Fruit fly (Drosophila melanogaster) whole organism, pupa: ENCODE data around the gene NaPi-III.

Source experiments
- CG10348 ChIP-seq: fragments of 200-800 bp; sonication (Bioruptor generic); IDR thresholded peaks from 2 replicates; pipeline ENCODE4 v1.3.6; 2022; ENCODE audit warnings: missing biosample characterization, missing genetic modification characterization
- CG12605 ChIP-seq: fragments of 200-800 bp; sonication (Bioruptor generic); IDR thresholded peaks from 2 replicates; pipeline ENCODE4 v1.3.6; 2022; ENCODE audit warnings: missing biosample characterization, missing genetic modification characterization
- CG13204 ChIP-seq: fragments of 200-800 bp; sonication (Bioruptor generic); optimal IDR thresholded peaks from 2 replicates; lab custom pipeline; 2018; ENCODE audit warnings: missing biosample characterization, mild to moderate bottlenecking, missing genetic modification characterization, moderate library complexity
- CG14655 ChIP-seq: fragments of 200-800 bp; sonication (Bioruptor generic); optimal IDR thresholded peaks from 3 replicates; lab custom pipeline; 2017; ENCODE audit warnings: mild to moderate bottlenecking, missing biosample characterization, missing genetic modification reagents, missing genetic modification characterization
- CG15710 ChIP-seq: fragments of 200-800 bp; sonication (Bioruptor generic); optimal IDR thresholded peaks from 2 replicates; lab custom pipeline; 2018; ENCODE audit warnings: missing biosample characterization, mild to moderate bottlenecking, missing genetic modification characterization, moderate library complexity
- CG17806 ChIP-seq: fragments of 200-800 bp; sonication (Bioruptor generic); optimal IDR thresholded peaks from 2 replicates; lab custom pipeline; 2018; ENCODE audit warnings: missing biosample characterization, mild to moderate bottlenecking, missing genetic modification characterization, moderate library complexity
- CG32121 ChIP-seq: fragments of 200-800 bp; sonication (Bioruptor generic); IDR thresholded peaks from 2 replicates; pipeline ENCODE4 v1.3.6; 2022; ENCODE audit warnings: missing biosample characterization, missing genetic modification characterization
- CG34367 ChIP-seq: fragments of 200-800 bp; sonication (Bioruptor generic); optimal IDR thresholded peaks from 2 replicates; lab custom pipeline; 2018; ENCODE audit warnings: missing biosample characterization, mild to moderate bottlenecking, missing genetic modification characterization
- CG4496 ChIP-seq: fragments of 200-800 bp; sonication (Bioruptor generic); IDR thresholded peaks from 3 replicates; pipeline ENCODE4 v1.3.6; 2022; ENCODE audit warnings: missing biosample characterization, missing genetic modification characterization
- CG8159 ChIP-seq: fragments of 200-800 bp; sonication (Bioruptor generic); optimal IDR thresholded peaks from 3 replicates; lab custom pipeline; 2018; ENCODE audit warnings: missing biosample characterization, mild to moderate bottlenecking, missing genetic modification characterization, moderate library complexity
- CG8301 ChIP-seq: fragments of 200-800 bp; sonication (Bioruptor generic); optimal IDR thresholded peaks from 2 replicates; lab custom pipeline; 2018; ENCODE audit warnings: missing biosample characterization, mild to moderate bottlenecking, missing genetic modification characterization
- CG9948 ChIP-seq: fragments of 200-800 bp; sonication (Bioruptor generic); optimal IDR thresholded peaks from 2 replicates; lab custom pipeline; 2018; ENCODE audit warnings: missing biosample characterization, mild to moderate bottlenecking, missing genetic modification characterization, moderate library complexity
- D1 ChIP-seq: fragments of 200-800 bp; sonication (Bioruptor generic); optimal IDR thresholded peaks from 2 replicates; lab custom pipeline; 2018; ENCODE audit warnings: missing biosample characterization, mild to moderate bottlenecking, missing genetic modification characterization, moderate library complexity
- EcR ChIP-seq: fragments of 200-800 bp; sonication (Bioruptor generic); optimal IDR thresholded peaks from 3 replicates; lab custom pipeline; 2019; ENCODE audit warnings: missing biosample characterization, missing genetic modification characterization, mild to moderate bottlenecking, moderate library complexity, missing genetic modification reagents
- Ets98B ChIP-seq: fragments of 200-800 bp; sonication (Bioruptor generic); IDR thresholded peaks from 2 replicates; pipeline ENCODE4 v1.3.6; 2022; ENCODE audit warnings: missing biosample characterization, missing genetic modification characterization
- Pif1A ChIP-seq: fragments of 200-800 bp; sonication (Bioruptor generic); optimal IDR thresholded peaks from 3 replicates; lab custom pipeline; 2016; ENCODE audit warnings: missing biosample characterization, missing genetic modification characterization
- Pif1B ChIP-seq: fragments of 200-800 bp; sonication (Bioruptor generic); optimal IDR thresholded peaks from 3 replicates; lab custom pipeline; 2016; ENCODE audit warnings: missing biosample characterization, missing genetic modification characterization
- Snoo ChIP-seq: fragments of 200-800 bp; sonication (Bioruptor generic); optimal IDR thresholded peaks from 3 replicates; lab custom pipeline; 2017; ENCODE audit warnings: missing biosample characterization, mild to moderate bottlenecking, missing genetic modification characterization, inconsistent platforms
- fd96Ca ChIP-seq: fragments of 200-800 bp; sonication (Bioruptor generic); IDR thresholded peaks from 3 replicates; pipeline ENCODE4 v1.3.6; 2022; ENCODE audit warnings: missing biosample characterization, missing genetic modification characterization
- gl ChIP-seq: fragments of 200-800 bp; sonication (Bioruptor generic); optimal IDR thresholded peaks from 2 replicates; lab custom pipeline; 2018; ENCODE audit warnings: missing biosample characterization, mild to moderate bottlenecking, missing genetic modification characterization
- rn ChIP-seq: fragments of 200-800 bp; sonication (Bioruptor generic); IDR thresholded peaks from 2 replicates; pipeline ENCODE4 v1.3.6; 2022; ENCODE audit warnings: missing biosample characterization, missing genetic modification characterization

NaPi-III gene

DNA sequence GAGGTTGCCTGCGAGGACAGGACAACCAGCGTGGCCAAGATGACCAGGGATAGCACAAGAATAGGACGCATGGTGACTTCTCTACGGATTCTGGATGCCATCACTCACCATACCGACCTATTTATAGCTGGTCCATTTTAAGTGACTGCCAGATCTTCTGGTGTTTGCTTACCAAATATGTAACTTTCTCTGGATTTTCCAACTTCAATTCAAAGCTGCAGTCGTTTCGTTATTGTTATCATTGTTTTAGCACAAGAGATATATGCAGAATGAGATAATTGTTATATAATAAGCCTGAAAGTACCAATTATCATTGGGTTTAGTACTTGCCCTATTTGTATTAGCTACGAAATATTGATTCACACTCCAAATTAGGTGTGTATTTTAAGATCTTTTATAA is 19.4 kb upstream of the NaPi-III start, which contains the start of gene CG32071:
Gene CG32071 (minus strand): TSS at position 101 of the 400 bp plus-strand sequence.
- TF ChIP-seq CG8159 (tag; lab: Kevin White, UChicago) = no peak
- TF ChIP-seq gl (tag; lab: Kevin White, UChicago) = no peak
- TF ChIP-seq Pif1A (GFP tag; lab: Kevin White, UChicago) = no peak
- no peak for TF ChIP-seq CG13204 (GFP tag; lab: Kevin White, UChicago)
- TF ChIP-seq CG14655 (GFP tag; lab: Kevin White, UChicago) = no peak
- no peak for TF ChIP-seq CG8301
- TF ChIP-seq CG15710 (tag; lab: Kevin White, UChicago) = no peak
- no peak for TF ChIP-seq Ets98B (GFP tag; lab: Robert Waterston, UW)
- TF ChIP-seq Pif1B (GFP tag; lab: Kevin White, UChicago) = no peak
- no peak for TF ChIP-seq CG4496 (GFP tag; lab: Robert Waterston, UW)
- no peak for TF ChIP-seq CG34367
- no peak for TF ChIP-seq CG9948 (tag; lab: Kevin White, UChicago)
- no peak for TF ChIP-seq fd96Ca

DNA sequence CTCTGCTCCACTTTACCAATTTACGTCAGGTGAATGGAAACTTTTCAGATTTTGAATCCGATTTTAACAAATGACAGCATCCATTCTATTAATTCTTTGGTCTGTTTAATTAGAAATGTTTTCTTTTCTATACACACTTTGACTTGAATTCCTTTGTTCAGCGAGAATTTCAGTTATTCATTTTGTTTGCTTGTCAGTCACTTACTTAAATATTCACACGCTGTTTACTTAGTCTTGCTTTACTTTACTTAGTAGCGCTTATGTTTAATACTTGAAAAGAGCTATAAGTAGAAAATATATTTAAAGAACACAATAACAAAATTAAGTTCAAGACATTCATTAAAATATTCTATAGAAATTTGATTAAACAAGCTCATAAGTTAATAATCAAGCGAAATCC is 15.7 kb upstream of the NaPi-III start, which contains the start of gene CG32073:
Gene CG32073 (minus strand): TSS at position 151 of the 400 bp plus-strand sequence.
- TF ChIP-seq CG8301 (no peak), CG14655 (GFP tag; lab: Kevin White, UChicago) (no peak), CG4496 (GFP tag; lab: Robert Waterston, UW) (no peak), rn (GFP tag; lab: Robert Waterston, UW) (no peak), CG34367 (no peak), CG8159 (tag; lab: Kevin White, UChicago) (no peak), CG17806 (no peak), Ets98B (GFP tag; lab: Robert Waterston, UW) (no peak), CG32121 (GFP tag; lab: Robert Waterston, UW) (no peak), CG9948 (tag; lab: Kevin White, UChicago) (no peak), CG12605 (no peak), CG15710 (tag; lab: Kevin White, UChicago) (no peak), CG10348 (no peak), Pif1B (GFP tag; lab: Kevin White, UChicago) (no peak), fd96Ca (no peak), Snoo (tag; lab: Kevin White, UChicago) (no peak), gl (tag; lab: Kevin White, UChicago) (no peak), CG13204 (GFP tag; lab: Kevin White, UChicago) (no peak), D1 (tag; lab: Kevin White, UChicago) (no peak)

DNA sequence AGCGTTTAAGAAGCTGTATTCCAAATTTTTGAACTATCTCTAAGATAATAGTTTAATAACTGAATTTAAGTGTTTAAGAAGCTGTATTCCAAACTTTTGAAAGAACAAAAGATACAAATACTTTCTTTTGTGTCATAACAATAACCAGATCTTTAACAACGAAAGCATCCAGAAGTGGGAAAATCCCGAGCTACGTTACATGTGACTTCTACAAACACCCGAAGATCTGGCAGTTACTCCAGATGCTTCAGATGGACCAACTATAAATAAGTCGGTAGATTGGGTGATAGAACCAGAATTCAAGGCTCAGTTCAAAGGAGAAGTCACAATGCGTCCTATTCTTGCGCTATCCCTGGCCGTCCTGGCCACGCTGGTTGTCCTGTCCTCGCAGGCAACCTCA is 15.2 kb upstream of the NaPi-III start, which contains the start of gene CG12522:
Gene CG12522 (plus strand): TSS at position 301 of the 400 bp plus-strand sequence.
- no peak for TF ChIP-seq CG13204 (GFP tag; lab: Kevin White, UChicago)
- no peak for TF ChIP-seq Pif1B (GFP tag; lab: Kevin White, UChicago)
- TF ChIP-seq Ets98B (GFP tag; lab: Robert Waterston, UW) = no peak
- no peak for TF ChIP-seq CG15710 (tag; lab: Kevin White, UChicago)
- no peak for TF ChIP-seq CG34367
- no peak for TF ChIP-seq EcR (GFP tag; lab: Kevin White, UChicago)
- no peak for TF ChIP-seq Pif1A (GFP tag; lab: Kevin White, UChicago)
- no peak for TF ChIP-seq CG32121 (GFP tag; lab: Robert Waterston, UW)
- no peak for TF ChIP-seq D1 (tag; lab: Kevin White, UChicago)
- TF ChIP-seq CG12605 = no peak
- TF ChIP-seq fd96Ca = no peak
- TF ChIP-seq gl (tag; lab: Kevin White, UChicago) = no peak
- TF ChIP-seq CG17806 = no peak
- TF ChIP-seq CG10348 = no peak
- no peak for TF ChIP-seq CG9948 (tag; lab: Kevin White, UChicago)
- TF ChIP-seq CG8301 = no peak

DNA sequence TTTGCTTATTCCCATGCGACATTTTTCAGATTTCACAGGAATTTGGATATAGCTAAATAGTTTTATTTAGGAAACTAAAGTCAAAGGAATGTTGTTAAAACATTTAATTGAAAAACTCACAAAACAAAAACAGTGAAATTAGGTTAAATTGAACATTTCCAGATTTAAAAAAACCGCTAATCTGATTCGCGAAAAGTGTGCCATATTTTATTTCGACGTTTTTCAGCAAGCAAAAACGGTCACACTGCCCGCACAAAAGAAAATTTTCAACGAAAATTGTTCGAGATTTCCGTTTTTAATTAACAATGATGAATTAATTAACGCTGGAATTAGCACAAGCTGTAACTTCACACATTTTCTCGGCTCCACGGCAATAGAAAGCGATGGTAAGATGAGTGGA is 13.7 kb upstream of the NaPi-III start, which contains the start of the genes CG34012 and emei:
Gene CG34012 (minus strand): TSS at position 52 of the 400 bp plus-strand sequence.
Gene emei (plus strand): TSS at position 237 of the 400 bp plus-strand sequence.
- TF ChIP-seq EcR (GFP tag; lab: Kevin White, UChicago) = no peak
- TF ChIP-seq CG34367 = no peak
- no peak for TF ChIP-seq Ets98B (GFP tag; lab: Robert Waterston, UW)
- no peak for TF ChIP-seq fd96Ca
- TF ChIP-seq rn (GFP tag; lab: Robert Waterston, UW) = no peak
- no peak for TF ChIP-seq CG14655 (GFP tag; lab: Kevin White, UChicago)
- no peak for TF ChIP-seq CG8301
- TF ChIP-seq CG13204 (GFP tag; lab: Kevin White, UChicago) = no peak
- TF ChIP-seq CG17806 = no peak
- TF ChIP-seq CG9948 (tag; lab: Kevin White, UChicago) = no peak
- TF ChIP-seq gl (tag; lab: Kevin White, UChicago) = no peak
- no peak for TF ChIP-seq CG12605
- TF ChIP-seq CG8159 (tag; lab: Kevin White, UChicago) = no peak
- no peak for TF ChIP-seq D1 (tag; lab: Kevin White, UChicago)

DNA sequence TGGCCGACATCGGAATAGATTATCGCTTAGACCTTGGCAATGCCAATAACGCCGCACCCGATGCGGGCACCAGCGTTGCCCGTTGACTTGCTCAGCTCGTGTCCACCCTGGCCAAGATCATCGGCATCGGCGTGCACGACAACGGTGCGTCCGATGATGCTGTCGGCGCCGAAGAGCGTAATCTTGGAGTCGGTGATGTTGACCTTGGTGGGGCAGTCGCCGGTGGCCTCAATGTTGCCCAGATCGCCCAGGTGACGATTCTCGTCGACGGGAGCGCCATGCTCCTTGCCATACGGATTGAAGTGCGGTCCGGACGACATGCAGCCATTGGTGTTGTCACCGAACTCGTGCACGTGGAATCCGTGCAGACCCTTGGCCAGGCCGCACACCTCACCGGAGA is 10.7 kb upstream of the NaPi-III start:
- TF ChIP-seq rn (GFP tag; lab: Robert Waterston, UW) (peak; percentile 46; the same call in 1 of the 2 replicates), Ets98B (GFP tag; lab: Robert Waterston, UW) (no peak)
